Worm (Caenorhabditis elegans) whole organism, L1 larva: Measurements from ENCODE around the gene ZK550.2.

Experiments used
- C04F5.9 ChIP-seq: sonication (generic microtip); optimal IDR thresholded peaks from 2 replicates; lab custom pipeline; 2016; ENCODE audit warnings: missing genetic modification characterization, missing compliant biosample characterization
- mdl-1 ChIP-seq, 2 experiments: fragments of 150-350 bp; optimal IDR thresholded peaks; 2 replicates each; lab custom pipeline; 2014 to 2017; ENCODE audit warnings: missing biosample characterization in 2 of 2, missing genetic modification characterization in 2 of 2, inconsistent platforms in 1 of 2
- mep-1 ChIP-seq: fragments of 150-350 bp; optimal IDR thresholded peaks from 2 replicates; lab custom pipeline; 2014; ENCODE audit warnings: missing biosample characterization, missing genetic modification characterization
- nhr-12 ChIP-seq: sonication (generic microtip); optimal IDR thresholded peaks from 2 replicates; lab custom pipeline; 2017; ENCODE audit warnings: missing biosample characterization, missing genetic modification characterization
- swsn-7 ChIP-seq: sonication (generic microtip); optimal IDR thresholded peaks from 2 replicates; lab custom pipeline; 2016; ENCODE audit warnings: missing genetic modification characterization, missing compliant biosample characterization

DNA sequence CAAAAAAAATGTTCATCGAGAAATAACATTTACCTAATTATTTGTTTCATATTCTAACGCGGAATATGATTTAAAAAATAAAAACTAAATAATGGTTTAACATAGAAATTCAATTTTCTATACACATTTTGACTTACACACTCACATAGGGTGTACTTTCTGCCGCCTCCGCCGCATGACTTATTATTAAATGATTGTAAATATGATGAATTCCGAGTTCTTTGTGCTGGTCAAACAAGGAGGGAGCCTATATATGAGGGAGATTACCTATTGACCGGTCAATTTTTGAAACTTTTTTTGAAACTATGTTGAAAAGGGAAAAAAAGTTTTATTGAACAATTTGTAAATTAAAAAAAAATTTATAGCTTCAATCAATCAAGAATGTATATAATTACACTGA, 37.5 kb upstream of the ZK550.2 start:
- TF ChIP-seq nhr-12: no peak
- TF ChIP-seq mep-1 (tag; lab: Kevin White, UChicago): no peak
- no peak for TF ChIP-seq swsn-7 (tag; lab: Kevin White, UChicago)
- TF ChIP-seq mdl-1 (tag; optimal IDR thresholded peaks at IDR 0.05; lab: Kevin White, UChicago): no peak
- no peak for TF ChIP-seq C04F5.9 (tag; lab: Kevin White, UChicago)
